Fruit fly (Drosophila melanogaster) whole organism, embryonic: Measurements from ENCODE around the gene bnl.

ENCODE experiments used
- Abd-B ChIP-seq: fragments of 200-800 bp; sonication (Bioruptor generic); optimal IDR thresholded peaks from 2 replicates; lab custom pipeline; 2018; ENCODE audit warnings: missing biosample characterization, mild to moderate bottlenecking, missing genetic modification characterization, moderate library complexity
- Atf3 ChIP-seq: fragments of 200-800 bp; sonication (Bioruptor generic); optimal IDR thresholded peaks from 3 replicates; lab custom pipeline; 2016; ENCODE audit warnings: missing biosample characterization, missing genetic modification characterization
- Blimp-1 ChIP-seq: fragments of 200-800 bp; sonication (Bioruptor generic); optimal IDR thresholded peaks from 3 replicates; lab custom pipeline; 2018; ENCODE audit warnings: missing biosample characterization, missing genetic modification characterization, mild to moderate bottlenecking, moderate library complexity, missing genetic modification reagents
- CG10431 ChIP-seq: fragments of 200-800 bp; sonication (Bioruptor generic); optimal IDR thresholded peaks from 3 replicates; lab custom pipeline; 2018; ENCODE audit warnings: missing biosample characterization, mild to moderate bottlenecking, missing genetic modification characterization
- CG12299 ChIP-seq: fragments of 200-800 bp; sonication (Bioruptor generic); optimal IDR thresholded peaks from 2 replicates; lab custom pipeline; 2018; ENCODE audit warnings: missing biosample characterization, mild to moderate bottlenecking, missing genetic modification characterization
- CG13123 ChIP-seq: fragments of 200-800 bp; sonication (Bioruptor generic); optimal IDR thresholded peaks from 2 replicates; lab custom pipeline; 2016; ENCODE audit warnings: missing biosample characterization, missing genetic modification characterization
- CG13296 ChIP-seq: fragments of 200-800 bp; sonication (Bioruptor generic); optimal IDR thresholded peaks from 3 replicates; lab custom pipeline; 2018; ENCODE audit warnings: missing biosample characterization, mild to moderate bottlenecking, missing genetic modification characterization
- CG14710 ChIP-seq: fragments of 200-800 bp; sonication (Bioruptor generic); optimal IDR thresholded peaks from 3 replicates; lab custom pipeline; 2019; ENCODE audit warnings: missing biosample characterization, mild to moderate bottlenecking, missing genetic modification characterization, moderate library complexity
- CG15514 ChIP-seq: fragments of 200-800 bp; sonication (Bioruptor generic); optimal IDR thresholded peaks from 3 replicates; lab custom pipeline; 2017; ENCODE audit warnings: missing biosample characterization, missing genetic modification characterization, mild to moderate bottlenecking, moderate library complexity, missing genetic modification reagents
- CG17186 ChIP-seq: fragments of 200-800 bp; sonication (Bioruptor generic); optimal IDR thresholded peaks from 3 replicates; lab custom pipeline; 2017; ENCODE audit warnings: missing biosample characterization, missing genetic modification reagents, missing genetic modification characterization
- CG1792 ChIP-seq: fragments of 200-800 bp; sonication (Bioruptor generic); optimal IDR thresholded peaks from 2 replicates; lab custom pipeline; 2016; ENCODE audit warnings: missing biosample characterization, missing genetic modification characterization
- CG2889 ChIP-seq: fragments of 200-800 bp; sonication (Bioruptor generic); IDR thresholded peaks from 3 replicates; pipeline ENCODE4 v1.3.6; 2022; ENCODE audit warnings: missing biosample characterization, missing genetic modification characterization
- CG32767 ChIP-seq: fragments of 200-800 bp; sonication (Bioruptor generic); IDR thresholded peaks from 2 replicates; pipeline ENCODE4 v1.3.6; 2022; ENCODE audit warnings: missing biosample characterization, missing genetic modification characterization
- CG3726 ChIP-seq: fragments of 200-800 bp; sonication (Bioruptor generic); IDR thresholded peaks from 3 replicates; pipeline ENCODE4, ENCODE4 v1.3.6; 2022; ENCODE audit warnings: missing biosample characterization, missing genetic modification characterization
- CG4328 ChIP-seq: fragments of 200-800 bp; sonication (Bioruptor generic); optimal IDR thresholded peaks from 3 replicates; lab custom pipeline; 2017; ENCODE audit warnings: missing biosample characterization, missing genetic modification reagents, missing genetic modification characterization
- CG4854 ChIP-seq: fragments of 200-800 bp; sonication (Bioruptor generic); optimal IDR thresholded peaks from 2 replicates; lab custom pipeline; 2016; ENCODE audit warnings: missing biosample characterization, missing genetic modification characterization, inconsistent platforms
- CG5180 ChIP-seq: fragments of 200-800 bp; sonication (Bioruptor generic); optimal IDR thresholded peaks from 3 replicates; lab custom pipeline; 2017; ENCODE audit warnings: missing biosample characterization, missing genetic modification characterization, mild to moderate bottlenecking, moderate library complexity, missing genetic modification reagents
- CG6791 ChIP-seq: fragments of 200-800 bp; sonication (Bioruptor generic); IDR thresholded peaks from 3 replicates; pipeline ENCODE4 v1.3.6; 2022; ENCODE audit warnings: missing biosample characterization, missing genetic modification characterization; ENCODE audit not compliant: partially characterized antibody
- CG7556 ChIP-seq: fragments of 200-800 bp; sonication (Bioruptor generic); optimal IDR thresholded peaks from 2 replicates; lab custom pipeline; 2017; ENCODE audit warnings: missing biosample characterization, mild to moderate bottlenecking, missing genetic modification characterization
- CG7745 ChIP-seq: fragments of 200-800 bp; sonication (Bioruptor generic); optimal IDR thresholded peaks from 2 replicates; lab custom pipeline; 2018; ENCODE audit warnings: missing biosample characterization, mild to moderate bottlenecking, missing genetic modification characterization, moderate library complexity
- CG8089 ChIP-seq: fragments of 200-800 bp; sonication (Bioruptor generic); optimal IDR thresholded peaks from 3 replicates; lab custom pipeline; 2016; ENCODE audit warnings: missing biosample characterization, missing genetic modification characterization
- CG9727 ChIP-seq: fragments of 200-800 bp; sonication (Bioruptor generic); optimal IDR thresholded peaks from 3 replicates; lab custom pipeline; 2017; ENCODE audit warnings: missing biosample characterization, mild to moderate bottlenecking, missing genetic modification characterization
- CG9932 ChIP-seq: fragments of 200-800 bp; sonication (Bioruptor generic); IDR thresholded peaks from 2 replicates; pipeline ENCODE4 v1.3.6; 2022; ENCODE audit warnings: missing biosample characterization, missing genetic modification characterization
- E2f1 ChIP-seq: fragments of 200-800 bp; sonication (Bioruptor generic); IDR thresholded peaks from 2 replicates; pipeline ENCODE4 v1.3.6; 2022; ENCODE audit warnings: missing biosample characterization, missing genetic modification characterization
- Eip74EF ChIP-seq, 2 experiments: fragments of 200-800 bp in 1 of 2; fragments of >200 bp in 1 of 2; sonication (Bioruptor generic) in 1 of 2; optimal IDR thresholded peaks; 2 replicates each; lab custom pipeline; 2017 to 2019; ENCODE audit warnings: missing biosample characterization in 2 of 2, missing genetic modification characterization in 2 of 2, mild to moderate bottlenecking in 1 of 2, moderate library complexity in 1 of 2
- Ets65A ChIP-seq: fragments of 200-800 bp; sonication (Bioruptor generic); peaks from one replicate; lab custom pipeline; 2016; ENCODE audit warnings: missing biosample characterization, missing genetic modification characterization
- Jarid2 ChIP-seq: fragments of 200-800 bp; sonication (Bioruptor generic); optimal IDR thresholded peaks from 3 replicates; lab custom pipeline; 2017; ENCODE audit warnings: mild to moderate bottlenecking, missing biosample characterization, missing genetic modification reagents, missing genetic modification characterization
- NfI ChIP-seq: fragments of 200-800 bp; sonication (Bioruptor generic); optimal IDR thresholded peaks from 3 replicates; lab custom pipeline; 2018; ENCODE audit warnings: missing biosample characterization, mild to moderate bottlenecking, missing genetic modification characterization, moderate library complexity
- Pdp1 ChIP-seq, 2 experiments: fragments of 200-800 bp; sonication (Bioruptor generic); optimal IDR thresholded peaks; 3 replicates each; lab custom pipeline; 2016; ENCODE audit warnings: missing biosample characterization in 2 of 2, missing genetic modification characterization in 2 of 2, mild to moderate bottlenecking in 1 of 2, moderate library complexity in 1 of 2
- Rx ChIP-seq: fragments of 200-800 bp; sonication (Bioruptor generic); IDR thresholded peaks from 2 replicates; pipeline ENCODE4 v1.3.6; 2022; ENCODE audit warnings: missing biosample characterization, missing genetic modification characterization
- Spps ChIP-seq: fragments of 200-800 bp; sonication (Bioruptor generic); optimal IDR thresholded peaks from 2 replicates; lab custom pipeline; 2018; ENCODE audit warnings: missing biosample characterization, mild to moderate bottlenecking, missing genetic modification characterization
- ara ChIP-seq: fragments of 200-800 bp; sonication (Bioruptor generic); IDR thresholded peaks from 2 replicates; pipeline ENCODE4 v1.3.6; 2022; ENCODE audit warnings: missing biosample characterization, missing genetic modification characterization
- bab2 ChIP-seq: fragments of 200-800 bp; sonication (Bioruptor generic); optimal IDR thresholded peaks from 2 replicates; lab custom pipeline; 2016; ENCODE audit warnings: missing biosample characterization, missing genetic modification characterization
- cad ChIP-seq: fragments of >200 bp; optimal IDR thresholded peaks from 2 replicates; lab custom pipeline; 2017; ENCODE audit warnings: missing biosample characterization, missing genetic modification characterization
- ci ChIP-seq: fragments of 200-800 bp; sonication (Bioruptor generic); IDR thresholded peaks from 3 replicates; pipeline ENCODE4 v1.3.6; 2022; ENCODE audit warnings: missing biosample characterization, missing genetic modification characterization
- dimm ChIP-seq: fragments of 200-800 bp; sonication (Bioruptor generic); IDR thresholded peaks from 2 replicates; pipeline ENCODE4 v1.3.6; 2022; ENCODE audit warnings: missing biosample characterization, missing genetic modification characterization
- fd3F ChIP-seq: fragments of 200-800 bp; sonication (Bioruptor generic); optimal IDR thresholded peaks from 2 replicates; lab custom pipeline; 2018; ENCODE audit warnings: missing biosample characterization, mild to moderate bottlenecking, missing genetic modification characterization, moderate library complexity
- gcm2 ChIP-seq: fragments of 200-800 bp; sonication (Bioruptor generic); optimal IDR thresholded peaks from 2 replicates; lab custom pipeline; 2016; ENCODE audit warnings: missing biosample characterization, missing genetic modification characterization
- grau ChIP-seq: fragments of 200-800 bp; optimal IDR thresholded peaks from 3 replicates; lab custom pipeline; 2019; ENCODE audit warnings: missing biosample characterization, mild to moderate bottlenecking, missing genetic modification characterization, moderate library complexity
- h ChIP-seq: fragments of >200 bp; optimal IDR thresholded peaks from 2 replicates; lab custom pipeline; 2017
- her ChIP-seq: fragments of 200-800 bp; sonication (Bioruptor generic); optimal IDR thresholded peaks from 2 replicates; lab custom pipeline; 2016; ENCODE audit warnings: missing biosample characterization, missing genetic modification characterization
- odd ChIP-seq: fragments of 200-800 bp; sonication (Bioruptor generic); optimal IDR thresholded peaks from 2 replicates; lab custom pipeline; 2017; ENCODE audit warnings: missing biosample characterization, mild to moderate bottlenecking, missing genetic modification characterization
- pan ChIP-seq, 4 experiments: fragments of >200 bp in 3 of 4; fragments of 200-800 bp in 1 of 4; sonication (Bioruptor generic) in 1 of 4; optimal IDR thresholded peaks in 3 of 4; IDR thresholded peaks in 1 of 4; 2 replicates each; pipeline versions ENCODE4 v1.3.6 to Lab custom; 2017 to 2022; ENCODE audit warnings: missing biosample characterization in 2 of 4, missing genetic modification characterization in 2 of 4, mixed read lengths in 1 of 4
- pho ChIP-seq: fragments of 200-800 bp; sonication (Bioruptor generic); optimal IDR thresholded peaks from 2 replicates; lab custom pipeline; 2016; ENCODE audit warnings: missing biosample characterization, missing genetic modification characterization
- shn ChIP-seq: fragments of 200-800 bp; sonication (Bioruptor generic); optimal IDR thresholded peaks from 3 replicates; lab custom pipeline; 2016; ENCODE audit warnings: missing biosample characterization, missing genetic modification characterization
- sna ChIP-seq: fragments of 200-800 bp; sonication (Bioruptor generic); IDR thresholded peaks from 2 replicates; pipeline ENCODE4 v1.3.6; 2022; ENCODE audit warnings: missing biosample characterization, missing genetic modification characterization; ENCODE audit not compliant: partially characterized antibody
- sob ChIP-seq: fragments of 200-800 bp; sonication (Bioruptor generic); IDR thresholded peaks from 2 replicates; pipeline ENCODE4 v1.3.6; 2022; ENCODE audit warnings: missing biosample characterization, missing genetic modification characterization
- tap ChIP-seq: fragments of 200-800 bp; optimal IDR thresholded peaks from 3 replicates; lab custom pipeline; 2019; ENCODE audit warnings: missing biosample characterization, mild to moderate bottlenecking, missing genetic modification characterization, moderate library complexity
- vvl ChIP-seq: fragments of 200-800 bp; sonication (Bioruptor generic); IDR thresholded peaks from 2 replicates; pipeline ENCODE4 v1.3.6; 2022; ENCODE audit warnings: missing biosample characterization, missing genetic modification characterization

The bnl gene

DNA sequence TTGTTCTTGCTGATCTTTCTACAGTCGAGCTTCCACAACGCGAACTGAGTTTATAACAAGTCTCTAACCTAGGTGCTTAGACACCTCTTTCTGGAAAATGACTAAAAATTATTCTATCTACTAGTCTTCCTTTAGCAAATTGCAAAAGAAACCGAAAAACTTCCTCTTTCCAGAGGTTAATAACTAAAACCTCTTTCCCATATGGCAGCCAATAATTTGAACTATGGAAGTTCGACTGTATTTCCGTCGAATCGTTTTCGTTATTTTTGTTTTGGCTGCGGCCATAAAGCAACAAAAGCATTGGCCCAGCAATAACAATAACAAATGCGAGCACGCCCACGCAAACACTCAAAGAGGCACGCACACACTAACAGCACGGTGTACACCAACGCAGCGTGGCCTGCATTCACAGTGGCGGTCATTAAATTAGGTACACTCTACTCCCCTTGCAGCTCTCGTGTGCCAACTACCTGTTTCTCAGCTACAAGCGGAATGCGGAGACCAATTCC, 43.9 kb upstream of the bnl start (continued):
- no peak for TF ChIP-seq pan (optimal IDR thresholded peaks at IDR 0.05; lab: Kevin White, UChicago)
- peak in 1 of 2 experiments; percentile 44 for TF ChIP-seq pan (GFP tag; optimal IDR thresholded peaks at IDR 0.05 in 1 of 2, IDR thresholded peaks at IDR 0.05 in 1 of 2)
- no peak for TF ChIP-seq CG3726 (GFP tag; lab: Robert Waterston, UW)
- peak; percentile 49 for TF ChIP-seq Blimp-1 (GFP tag; lab: Kevin White, UChicago)
- TF ChIP-seq CG14710 (tag; lab: Kevin White, UChicago) = peak; percentile 28
- TF ChIP-seq h (lab: Kevin White, UChicago) = no peak
- TF ChIP-seq Jarid2 (GFP tag; lab: Kevin White, UChicago) = no peak
- no peak for TF ChIP-seq dimm
- no peak for TF ChIP-seq sna (GFP tag; lab: Robert Waterston, UW)
- peak; percentile 14 for TF ChIP-seq CG17186 (GFP tag; lab: Kevin White, UChicago)
- TF ChIP-seq Rx (GFP tag; lab: Robert Waterston, UW) = no peak
- TF ChIP-seq her (GFP tag; lab: Kevin White, UChicago) = peak; percentile 8
- peak; percentile 54 for TF ChIP-seq odd
- TF ChIP-seq CG5180 (GFP tag; lab: Kevin White, UChicago) = peak; percentile 40
- peak; percentile 60 for TF ChIP-seq CG10431
- peak; percentile 46; the same call in 1 of the 2 replicates for TF ChIP-seq vvl
- peak in 1 of 2 experiments; percentile 71 for TF ChIP-seq Eip74EF (GFP tag; optimal IDR thresholded peaks at IDR 0.05; lab: Kevin White, UChicago)
- TF ChIP-seq CG6791 = no peak
- 0 out of 3 replicates have a peak, but pooled peaks have one; percentile 29 for TF ChIP-seq ci (GFP tag; lab: Robert Waterston, UW)
- TF ChIP-seq CG8089 = no peak
- TF ChIP-seq Abd-B (GFP tag; lab: Kevin White, UChicago) = peak; percentile 40
- peak; percentile 22; the same call in 1 of the 2 replicates for TF ChIP-seq CG9932
- TF ChIP-seq cad = no peak
- peak; percentile 46 for TF ChIP-seq fd3F (GFP tag; lab: Kevin White, UChicago)
- TF ChIP-seq Pdp1 (GFP tag; optimal IDR thresholded peaks at IDR 0.05; lab: Kevin White, UChicago) = peak in 1 of 2 experiments; percentile 35
- TF ChIP-seq bab2 (GFP tag; lab: Kevin White, UChicago) = peak; percentile 29
- 0 out of 2 replicates have a peak, but pooled peaks have one; percentile 18 for TF ChIP-seq ara (GFP tag; lab: Robert Waterston, UW)
- TF ChIP-seq shn (GFP tag; lab: Kevin White, UChicago) = peak; percentile 27
- TF ChIP-seq CG7556 (GFP tag; lab: Kevin White, UChicago) = peak; percentile 49
- TF ChIP-seq CG4328 = peak; percentile 74
- no peak for TF ChIP-seq CG13123 (GFP tag; lab: Kevin White, UChicago)
- no peak for TF ChIP-seq gcm2 (GFP tag; lab: Kevin White, UChicago)
- TF ChIP-seq Ets65A (GFP tag; lab: Kevin White, UChicago) = peak; percentile 88
- peak; percentile 26 for TF ChIP-seq CG15514 (GFP tag; lab: Kevin White, UChicago)
- TF ChIP-seq CG32767 (GFP tag; lab: Robert Waterston, UW) = no peak
- TF ChIP-seq tap (tag; lab: Kevin White, UChicago) = peak; percentile 56
- no peak for TF ChIP-seq Spps (tag; lab: Kevin White, UChicago)
- TF ChIP-seq CG1792 = no peak
- no peak for TF ChIP-seq Atf3 (GFP tag; lab: Kevin White, UChicago)
- TF ChIP-seq CG13296 (GFP tag; lab: Kevin White, UChicago) = peak; percentile 86
- peak; percentile 44 for TF ChIP-seq CG12299 (tag; lab: Kevin White, UChicago)
- 0 out of 2 replicates have a peak, but pooled peaks have one; percentile 33 for TF ChIP-seq E2f1 (GFP tag; lab: Robert Waterston, UW)
- peak; percentile 22 for TF ChIP-seq CG4854 (GFP tag; lab: Kevin White, UChicago)
- peak; percentile 36 for TF ChIP-seq pho (GFP tag; lab: Kevin White, UChicago)
- TF ChIP-seq NfI (GFP tag; lab: Kevin White, UChicago) = peak; percentile 72
- TF ChIP-seq CG2889 (GFP tag; lab: Robert Waterston, UW) = no peak
- TF ChIP-seq CG9727 (GFP tag; lab: Kevin White, UChicago) = peak; percentile 47
- TF ChIP-seq sob (GFP tag; lab: Robert Waterston, UW) = peak; percentile 58
- TF ChIP-seq CG7745 (tag; lab: Kevin White, UChicago) = no peak
- peak; percentile 96 for TF ChIP-seq grau (tag; lab: Kevin White, UChicago)
